Fruit fly (Drosophila melanogaster) whole organism, embryonic: ENCODE data around the gene pnt.

Experiments used
- Asciz ChIP-seq: fragments of 200-800 bp; sonication (Bioruptor generic); optimal IDR thresholded peaks from 2 replicates; lab custom pipeline; 2017; ENCODE audit warnings: missing biosample characterization, mild to moderate bottlenecking, missing genetic modification characterization, missing genetic modification reagents
- Atf3 ChIP-seq: fragments of 200-800 bp; sonication (Bioruptor generic); optimal IDR thresholded peaks from 3 replicates; lab custom pipeline; 2016; ENCODE audit warnings: missing biosample characterization, missing genetic modification characterization
- BEAF-32 ChIP-seq: fragments of 200-800 bp; sonication (Bioruptor generic); optimal IDR thresholded peaks from 3 replicates; lab custom pipeline; 2017; ENCODE audit warnings: missing biosample characterization, missing genetic modification characterization, mild to moderate bottlenecking, moderate library complexity, missing genetic modification reagents
- CG10959 ChIP-seq: fragments of 200-800 bp; sonication (Bioruptor generic); IDR thresholded peaks from 2 replicates; pipeline ENCODE4 v1.3.6; 2022; ENCODE audit warnings: missing biosample characterization, missing genetic modification characterization
- CG12071 ChIP-seq: fragments of 200-800 bp; sonication (Bioruptor generic); optimal IDR thresholded peaks from 3 replicates; lab custom pipeline; 2018; ENCODE audit warnings: missing biosample characterization, mild to moderate bottlenecking, missing genetic modification characterization
- CG15696 ChIP-seq: fragments of 200-800 bp; sonication (Bioruptor generic); optimal IDR thresholded peaks from 2 replicates; lab custom pipeline; 2019; ENCODE audit warnings: missing biosample characterization, mild to moderate bottlenecking, missing genetic modification characterization, moderate library complexity
- CG17612 ChIP-seq: fragments of 200-800 bp; sonication (Bioruptor generic); IDR thresholded peaks from 2 replicates; pipeline ENCODE4 v1.3.6; 2022; ENCODE audit warnings: missing biosample characterization, missing genetic modification characterization
- CG1832 ChIP-seq: fragments of 200-800 bp; sonication (Bioruptor generic); optimal IDR thresholded peaks from 2 replicates; lab custom pipeline; 2017; ENCODE audit warnings: missing biosample characterization, mild to moderate bottlenecking, missing genetic modification characterization, inconsistent platforms
- CG18619 ChIP-seq: fragments of 200-800 bp; sonication (Bioruptor generic); optimal IDR thresholded peaks from 3 replicates; lab custom pipeline; 2017; ENCODE audit warnings: missing biosample characterization, mild to moderate bottlenecking, missing genetic modification characterization
- CG2116 ChIP-seq: fragments of 200-800 bp; sonication (Bioruptor generic); optimal IDR thresholded peaks from 3 replicates; lab custom pipeline; 2018; ENCODE audit warnings: missing biosample characterization, mild to moderate bottlenecking, missing genetic modification characterization
- CG34376 ChIP-seq: fragments of 200-800 bp; sonication (Bioruptor generic); optimal IDR thresholded peaks from 2 replicates; lab custom pipeline; 2018; ENCODE audit warnings: missing biosample characterization, mild to moderate bottlenecking, missing genetic modification characterization
- CG3847 ChIP-seq: fragments of 200-800 bp; sonication (Bioruptor generic); IDR thresholded peaks from 2 replicates; pipeline ENCODE4 v1.3.6; 2022; ENCODE audit warnings: missing biosample characterization, missing genetic modification characterization
- CG4282 ChIP-seq: fragments of 200-800 bp; sonication (Bioruptor generic); optimal IDR thresholded peaks from 2 replicates; lab custom pipeline; 2016; ENCODE audit warnings: missing biosample characterization, missing genetic modification characterization
- CG6272 ChIP-seq: fragments of 200-800 bp; sonication (Bioruptor generic); IDR thresholded peaks from 2 replicates; pipeline ENCODE4 v1.3.6; 2022; ENCODE audit warnings: missing biosample characterization, missing genetic modification characterization
- CG7372 ChIP-seq: fragments of 200-800 bp; sonication (Bioruptor generic); IDR thresholded peaks from 2 replicates; pipeline ENCODE4 v1.3.6; 2022; ENCODE audit warnings: missing biosample characterization, missing genetic modification characterization
- CG7556 ChIP-seq: fragments of 200-800 bp; sonication (Bioruptor generic); optimal IDR thresholded peaks from 2 replicates; lab custom pipeline; 2017; ENCODE audit warnings: missing biosample characterization, mild to moderate bottlenecking, missing genetic modification characterization
- CG7839 ChIP-seq: fragments of 200-800 bp; sonication (Bioruptor generic); optimal IDR thresholded peaks from 3 replicates; lab custom pipeline; 2018; ENCODE audit warnings: missing biosample characterization, mild to moderate bottlenecking, missing genetic modification characterization, moderate library complexity
- CG8388 ChIP-seq: fragments of 200-800 bp; sonication (Bioruptor generic); optimal IDR thresholded peaks from 2 replicates; lab custom pipeline; 2019; ENCODE audit warnings: missing biosample characterization, mild to moderate bottlenecking, missing genetic modification characterization, moderate library complexity
- Chrac-16 ChIP-seq: fragments of 200-800 bp; sonication (Bioruptor generic); optimal IDR thresholded peaks from 3 replicates; lab custom pipeline; 2016; ENCODE audit warnings: missing biosample characterization, missing genetic modification characterization
- Dp ChIP-seq: fragments of 200-800 bp; sonication (Bioruptor generic); optimal IDR thresholded peaks from 2 replicates; lab custom pipeline; 2018; ENCODE audit warnings: missing biosample characterization, mild to moderate bottlenecking, missing genetic modification characterization, moderate library complexity
- Dref ChIP-seq: fragments of 200-800 bp; sonication (Bioruptor generic); IDR thresholded peaks from 2 replicates; pipeline ENCODE4 v1.3.6; 2022; ENCODE audit warnings: missing biosample characterization, missing genetic modification characterization
- Hmr ChIP-seq: fragments of 200-800 bp; sonication (Bioruptor generic); optimal IDR thresholded peaks from 3 replicates; lab custom pipeline; 2017; ENCODE audit warnings: mild to moderate bottlenecking, missing biosample characterization, missing genetic modification reagents, missing genetic modification characterization
- Hr3 ChIP-seq: fragments of 200-800 bp; sonication (Bioruptor generic); optimal IDR thresholded peaks from 3 replicates; lab custom pipeline; 2016; ENCODE audit warnings: missing biosample characterization, missing genetic modification characterization
- Hr51 ChIP-seq, 2 experiments: fragments of 200-800 bp; sonication (Bioruptor generic); optimal IDR thresholded peaks; 2 replicates in 1 of 2; 3 replicates in 1 of 2; lab custom pipeline; 2016 to 2018; ENCODE audit warnings: missing biosample characterization in 2 of 2, missing genetic modification characterization in 2 of 2, mild to moderate bottlenecking in 1 of 2, moderate library complexity in 1 of 2
- Hsf ChIP-seq: fragments of 200-800 bp; sonication (Bioruptor generic); optimal IDR thresholded peaks from 3 replicates; lab custom pipeline; 2016; ENCODE audit warnings: missing biosample characterization, missing genetic modification characterization
- MESR4 ChIP-seq: fragments of 200-800 bp; sonication (Bioruptor generic); optimal IDR thresholded peaks from 2 replicates; lab custom pipeline; 2018; ENCODE audit warnings: missing biosample characterization, mild to moderate bottlenecking, missing genetic modification characterization, moderate library complexity
- Max ChIP-seq: fragments of 200-800 bp; sonication (Bioruptor generic); optimal IDR thresholded peaks from 2 replicates; lab custom pipeline; 2016; ENCODE audit warnings: missing biosample characterization, mild to moderate bottlenecking, missing genetic modification characterization
- NC2α ChIP-seq: fragments of 200-800 bp; sonication (Bioruptor generic); optimal IDR thresholded peaks from 2 replicates; lab custom pipeline; 2016; ENCODE audit warnings: missing biosample characterization, missing genetic modification characterization
- NfI ChIP-seq: fragments of 200-800 bp; sonication (Bioruptor generic); optimal IDR thresholded peaks from 3 replicates; lab custom pipeline; 2018; ENCODE audit warnings: missing biosample characterization, mild to moderate bottlenecking, missing genetic modification characterization, moderate library complexity
- Sin3A ChIP-seq: fragments of >200 bp; optimal IDR thresholded peaks from 2 replicates; lab custom pipeline; 2018
- Tbp ChIP-seq: fragments of >200 bp; optimal IDR thresholded peaks from 2 replicates; lab custom pipeline; 2018; ENCODE audit warnings: missing biosample characterization, missing genetic modification characterization
- ac ChIP-seq: fragments of 200-800 bp; sonication (Bioruptor generic); optimal IDR thresholded peaks from 3 replicates; lab custom pipeline; 2017; ENCODE audit warnings: missing biosample characterization, mild to moderate bottlenecking, missing genetic modification characterization
- bab2 ChIP-seq: fragments of 200-800 bp; sonication (Bioruptor generic); optimal IDR thresholded peaks from 2 replicates; lab custom pipeline; 2016; ENCODE audit warnings: missing biosample characterization, missing genetic modification characterization
- cas ChIP-seq: fragments of 200-800 bp; sonication (Bioruptor generic); IDR thresholded peaks from 2 replicates; pipeline ENCODE4 v1.3.6; 2022; ENCODE audit warnings: missing biosample characterization, missing genetic modification characterization
- caup ChIP-seq: fragments of 200-800 bp; sonication (Bioruptor generic); optimal IDR thresholded peaks from 3 replicates; lab custom pipeline; 2017; ENCODE audit warnings: missing biosample characterization, mild to moderate bottlenecking, missing genetic modification characterization, moderate library complexity; ENCODE audit not compliant: severe bottlenecking
- chn ChIP-seq: fragments of 200-800 bp; sonication (Bioruptor generic); optimal IDR thresholded peaks from 2 replicates; lab custom pipeline; 2016; ENCODE audit warnings: missing biosample characterization, missing genetic modification characterization
- cwo ChIP-seq: fragments of 200-800 bp; sonication (Bioruptor generic); optimal IDR thresholded peaks from 3 replicates; lab custom pipeline; 2017; ENCODE audit warnings: missing biosample characterization, missing genetic modification characterization, mild to moderate bottlenecking, moderate library complexity, missing genetic modification reagents
- eve ChIP-seq, 2 experiments: fragments of >200 bp; optimal IDR thresholded peaks; 2 replicates each; lab custom pipeline; 2017; ENCODE audit warnings: missing biosample characterization in 2 of 2, missing genetic modification characterization in 2 of 2
- ham ChIP-seq: fragments of 200-800 bp; sonication (Bioruptor generic); IDR thresholded peaks from 2 replicates; pipeline ENCODE4 v1.3.6; 2022; ENCODE audit warnings: missing biosample characterization, missing genetic modification characterization
- hth ChIP-seq: fragments of >200 bp; optimal IDR thresholded peaks from 2 replicates; lab custom pipeline; 2017; ENCODE audit warnings: inconsistent platforms
- kah ChIP-seq: fragments of 200-800 bp; sonication (Bioruptor generic); optimal IDR thresholded peaks from 2 replicates; lab custom pipeline; 2018; ENCODE audit warnings: missing biosample characterization, mild to moderate bottlenecking, missing genetic modification characterization
- onecut ChIP-seq: fragments of 200-800 bp; sonication (Bioruptor generic); IDR thresholded peaks from 2 replicates; pipeline ENCODE4 v1.3.6; 2022; ENCODE audit warnings: missing biosample characterization, missing genetic modification characterization
- peb ChIP-seq: fragments of 200-800 bp; sonication (Bioruptor generic); IDR thresholded peaks from 2 replicates; pipeline ENCODE4 v1.3.6; 2022; ENCODE audit warnings: missing biosample characterization, missing genetic modification characterization
- phol ChIP-seq: fragments of 200-800 bp; sonication (Bioruptor generic); optimal IDR thresholded peaks from 3 replicates; lab custom pipeline; 2018; ENCODE audit warnings: missing biosample characterization, mild to moderate bottlenecking, missing genetic modification characterization, moderate library complexity
- psq ChIP-seq: fragments of 200-800 bp; sonication (Bioruptor generic); optimal IDR thresholded peaks from 2 replicates; lab custom pipeline; 2017; ENCODE audit warnings: missing biosample characterization, missing genetic modification characterization
- pum ChIP-seq: fragments of 200-800 bp; sonication (Bioruptor generic); optimal IDR thresholded peaks from 2 replicates; lab custom pipeline; 2016; ENCODE audit warnings: missing biosample characterization, missing genetic modification characterization
- sqz ChIP-seq: fragments of 200-800 bp; sonication (Bioruptor generic); optimal IDR thresholded peaks from 3 replicates; lab custom pipeline; 2018; ENCODE audit warnings: missing biosample characterization, mild to moderate bottlenecking, missing genetic modification characterization
- sr ChIP-seq: fragments of 200-800 bp; sonication (Bioruptor generic); IDR thresholded peaks from 3 replicates; pipeline ENCODE4 v1.3.6; 2022; ENCODE audit warnings: missing biosample characterization, missing genetic modification characterization
- tio ChIP-seq: fragments of 200-800 bp; sonication (Bioruptor generic); optimal IDR thresholded peaks from 2 replicates; lab custom pipeline; 2017; ENCODE audit warnings: missing biosample characterization, missing genetic modification characterization, inconsistent platforms
- tx ChIP-seq: fragments of 200-800 bp; sonication (Bioruptor generic); optimal IDR thresholded peaks from 2 replicates; lab custom pipeline; 2016; ENCODE audit warnings: missing biosample characterization, missing genetic modification characterization
- vfl ChIP-seq: fragments of 200-800 bp; sonication (Bioruptor generic); optimal IDR thresholded peaks from 2 replicates; lab custom pipeline; 2016; ENCODE audit warnings: missing biosample characterization, missing genetic modification characterization
- z ChIP-seq: fragments of 200-800 bp; sonication (Bioruptor generic); IDR thresholded peaks from 3 replicates; pipeline ENCODE4 v1.3.6; 2022; ENCODE audit warnings: missing biosample characterization, missing genetic modification characterization

The pnt gene

DNA sequence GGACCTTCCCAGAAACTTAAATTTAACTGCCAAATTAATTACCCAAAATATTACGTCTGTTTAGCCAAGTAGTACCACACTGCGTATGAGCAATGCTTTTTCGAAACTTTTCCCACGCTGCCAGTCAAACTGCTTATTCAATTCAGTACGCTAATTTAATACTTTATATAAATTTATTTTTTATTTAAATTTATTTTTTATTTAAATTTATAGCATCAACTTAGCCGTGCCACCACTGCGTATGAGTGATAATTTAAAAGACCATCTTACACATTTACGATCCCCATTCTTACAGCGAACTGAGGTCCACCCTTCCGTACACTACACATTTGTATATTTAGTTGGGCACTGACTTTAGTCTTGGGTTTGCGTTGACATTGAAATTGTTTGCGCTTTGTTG, 10.4 kb downstream of the pnt start (continued):
- peak; percentile 86 for TF ChIP-seq CG7556 (GFP tag; lab: Kevin White, UChicago)
- TF ChIP-seq CG15696 (tag; lab: Kevin White, UChicago) = peak; percentile 27
- TF ChIP-seq CG3847 (GFP tag; lab: Robert Waterston, UW) = peak; percentile 70
- no peak for TF ChIP-seq chn (GFP tag; lab: Kevin White, UChicago)
- no peak for TF ChIP-seq Tbp
- TF ChIP-seq Hmr = peak; percentile 93
- no peak for TF ChIP-seq vfl (GFP tag; lab: Kevin White, UChicago)
- TF ChIP-seq CG7839 (tag; lab: Kevin White, UChicago) = peak; percentile 83
- TF ChIP-seq CG10959 (GFP tag; lab: Robert Waterston, UW) = no peak
- TF ChIP-seq BEAF-32 (GFP tag; lab: Kevin White, UChicago) = no peak
- peak; percentile 47; the same call in 1 of the 2 replicates for TF ChIP-seq ham (GFP tag; lab: Robert Waterston, UW)
- TF ChIP-seq CG18619 (GFP tag; lab: Kevin White, UChicago) = peak; percentile 83
- TF ChIP-seq Hr51 (GFP tag; optimal IDR thresholded peaks at IDR 0.05; lab: Kevin White, UChicago) = peak in 1 of 2 experiments; percentile 82
- TF ChIP-seq Sin3A (lab: Kevin White, UChicago) = no peak
- peak; percentile 60 for TF ChIP-seq kah (GFP tag; lab: Kevin White, UChicago)
- TF ChIP-seq Atf3 (GFP tag; lab: Kevin White, UChicago) = no peak
- no peak for TF ChIP-seq tx (GFP tag; lab: Kevin White, UChicago)
- TF ChIP-seq sqz = peak; percentile 34
- TF ChIP-seq NC2α (GFP tag; lab: Kevin White, UChicago) = no peak
- peak; percentile 5; the same call in 1 of the 2 replicates for TF ChIP-seq onecut (GFP tag; lab: Robert Waterston, UW)
- TF ChIP-seq Hr3 (GFP tag; lab: Kevin White, UChicago) = peak; percentile 62
- peak; percentile 62 for TF ChIP-seq tio (GFP tag; lab: Kevin White, UChicago)
- no peak for TF ChIP-seq hth (lab: Kevin White, UChicago)
- TF ChIP-seq CG1832 (GFP tag; lab: Kevin White, UChicago) = no peak
- TF ChIP-seq ac (GFP tag; lab: Kevin White, UChicago) = peak; percentile 12
- TF ChIP-seq cwo (GFP tag; lab: Kevin White, UChicago) = peak; percentile 90
- TF ChIP-seq NfI = peak; percentile 85
- TF ChIP-seq CG8388 (GFP tag; lab: Kevin White, UChicago) = peak; percentile 21
- TF ChIP-seq z (GFP tag; lab: Robert Waterston, UW) = no peak
- peak; percentile 66 for TF ChIP-seq CG34376 (GFP tag; lab: Kevin White, UChicago)
- TF ChIP-seq CG7372 (GFP tag; lab: Robert Waterston, UW) = peak; percentile 85
- peak; percentile 74 for TF ChIP-seq phol (tag; lab: Kevin White, UChicago)
- peak; percentile 32 for TF ChIP-seq psq (GFP tag; lab: Kevin White, UChicago)
- TF ChIP-seq Max (GFP tag; lab: Kevin White, UChicago) = peak; percentile 76
- TF ChIP-seq eve (GFP tag; optimal IDR thresholded peaks at IDR 0.05; lab: Kevin White, UChicago) = no peak
- peak; percentile 56 for TF ChIP-seq cas (GFP tag; lab: Robert Waterston, UW)
- no peak for TF ChIP-seq Dref
- no peak for TF ChIP-seq CG4282 (GFP tag; lab: Kevin White, UChicago)
- peak; percentile 71 for TF ChIP-seq Asciz (GFP tag; lab: Kevin White, UChicago)
- peak; percentile 54 for TF ChIP-seq CG12071 (GFP tag; lab: Kevin White, UChicago)
- TF ChIP-seq caup (GFP tag; lab: Kevin White, UChicago) = peak; percentile 90
- no peak for TF ChIP-seq MESR4 (GFP tag; lab: Kevin White, UChicago)
- peak; percentile 17 for TF ChIP-seq CG2116 (GFP tag; lab: Kevin White, UChicago)
- no peak for TF ChIP-seq CG17612 (GFP tag; lab: Robert Waterston, UW)
- TF ChIP-seq Dp (GFP tag; lab: Kevin White, UChicago) = no peak
- no peak for TF ChIP-seq bab2 (GFP tag; lab: Kevin White, UChicago)
- TF ChIP-seq sr = no peak
- 0 out of 2 replicates have a peak, but pooled peaks have one; percentile 14 for TF ChIP-seq peb (GFP tag; lab: Robert Waterston, UW)
- peak; percentile 32 for TF ChIP-seq Chrac-16 (GFP tag; lab: Kevin White, UChicago)
- TF ChIP-seq pum (GFP tag; lab: Kevin White, UChicago) = no peak
- TF ChIP-seq CG6272 (GFP tag; lab: Robert Waterston, UW) = no peak; the same call in 1 of the 2 replicates
- TF ChIP-seq Hsf (GFP tag; lab: Kevin White, UChicago) = no peak
